Fruit fly (Drosophila melanogaster) whole organism, embryonic: ENCODE measurements around the gene CstF50.

Source experiments
- Abd-B ChIP-seq: fragments of 200-800 bp; sonication (Bioruptor generic); optimal IDR thresholded peaks from 2 replicates; lab custom pipeline; 2018; ENCODE audit warnings: missing biosample characterization, mild to moderate bottlenecking, missing genetic modification characterization, moderate library complexity
- Atf-2 ChIP-seq: fragments of 200-800 bp; sonication (Bioruptor generic); optimal IDR thresholded peaks from 2 replicates; lab custom pipeline; 2016; ENCODE audit warnings: missing biosample characterization, missing genetic modification characterization
- Blimp-1 ChIP-seq: fragments of 200-800 bp; sonication (Bioruptor generic); optimal IDR thresholded peaks from 3 replicates; lab custom pipeline; 2018; ENCODE audit warnings: missing biosample characterization, missing genetic modification characterization, mild to moderate bottlenecking, moderate library complexity, missing genetic modification reagents
- C15 ChIP-seq: fragments of 200-800 bp; sonication (Bioruptor generic); IDR thresholded peaks from 3 replicates; pipeline ENCODE4 v1.3.6; 2022; ENCODE audit warnings: missing biosample characterization, missing genetic modification characterization
- CG10147 ChIP-seq: fragments of 200-800 bp; sonication (Bioruptor generic); optimal IDR thresholded peaks from 2 replicates; lab custom pipeline; 2019; ENCODE audit warnings: missing biosample characterization, mild to moderate bottlenecking, missing genetic modification characterization, moderate library complexity
- CG10209 ChIP-seq: fragments of 200-800 bp; sonication (Bioruptor generic); optimal IDR thresholded peaks from 3 replicates; lab custom pipeline; 2017; ENCODE audit warnings: missing biosample characterization, mild to moderate bottlenecking, missing genetic modification characterization, missing genetic modification reagents
- CG10321 ChIP-seq: fragments of 200-800 bp; sonication (Bioruptor generic); IDR thresholded peaks from 2 replicates; pipeline ENCODE4 v1.3.6; 2022; ENCODE audit warnings: missing biosample characterization, missing genetic modification characterization
- CG10366 ChIP-seq: fragments of 200-800 bp; sonication (Bioruptor generic); IDR thresholded peaks from 2 replicates; pipeline ENCODE4 v1.3.6; 2022; ENCODE audit warnings: missing biosample characterization, missing genetic modification characterization
- CG10462 ChIP-seq: fragments of 200-800 bp; sonication (Bioruptor generic); optimal IDR thresholded peaks from 2 replicates; lab custom pipeline; 2016; ENCODE audit warnings: missing biosample characterization, missing genetic modification characterization
- CG10565 ChIP-seq: fragments of 200-800 bp; sonication (Bioruptor generic); optimal IDR thresholded peaks from 3 replicates; lab custom pipeline; 2016; ENCODE audit warnings: missing biosample characterization, mild to moderate bottlenecking, missing genetic modification characterization
- CG13775 ChIP-seq: fragments of 200-800 bp; sonication (Bioruptor generic); optimal IDR thresholded peaks from 3 replicates; lab custom pipeline; 2017; ENCODE audit warnings: missing biosample characterization, mild to moderate bottlenecking, missing genetic modification characterization
- CG14014 ChIP-seq: fragments of 200-800 bp; sonication (Bioruptor generic); IDR thresholded peaks from 2 replicates; pipeline ENCODE4 v1.3.6; 2022; ENCODE audit warnings: missing biosample characterization, missing genetic modification characterization
- CG14710 ChIP-seq: fragments of 200-800 bp; sonication (Bioruptor generic); optimal IDR thresholded peaks from 3 replicates; lab custom pipeline; 2019; ENCODE audit warnings: missing biosample characterization, mild to moderate bottlenecking, missing genetic modification characterization, moderate library complexity
- CG15479 ChIP-seq: fragments of 200-800 bp; sonication (Bioruptor generic); optimal IDR thresholded peaks from 3 replicates; lab custom pipeline; 2019; ENCODE audit warnings: missing biosample characterization, mild to moderate bottlenecking, missing genetic modification characterization, moderate library complexity
- CG17361 ChIP-seq: fragments of 200-800 bp; sonication (Bioruptor generic); IDR thresholded peaks from 3 replicates; pipeline ENCODE4 v1.3.6; 2022; ENCODE audit warnings: missing biosample characterization, missing genetic modification characterization
- CG1832 ChIP-seq: fragments of 200-800 bp; sonication (Bioruptor generic); optimal IDR thresholded peaks from 2 replicates; lab custom pipeline; 2017; ENCODE audit warnings: missing biosample characterization, mild to moderate bottlenecking, missing genetic modification characterization, inconsistent platforms
- CG2202 ChIP-seq: fragments of 200-800 bp; sonication (Bioruptor generic); optimal IDR thresholded peaks from 2 replicates; lab custom pipeline; 2018; ENCODE audit warnings: missing biosample characterization, mild to moderate bottlenecking, missing genetic modification characterization
- CG4854 ChIP-seq: fragments of 200-800 bp; sonication (Bioruptor generic); optimal IDR thresholded peaks from 2 replicates; lab custom pipeline; 2016; ENCODE audit warnings: missing biosample characterization, missing genetic modification characterization, inconsistent platforms
- CG5953 ChIP-seq: fragments of 200-800 bp; sonication (Bioruptor generic); IDR thresholded peaks from 2 replicates; pipeline ENCODE4 v1.3.6; 2022; ENCODE audit warnings: missing biosample characterization, missing genetic modification characterization
- CG8089 ChIP-seq: fragments of 200-800 bp; sonication (Bioruptor generic); optimal IDR thresholded peaks from 3 replicates; lab custom pipeline; 2016; ENCODE audit warnings: missing biosample characterization, missing genetic modification characterization
- CG8359 ChIP-seq: fragments of 200-800 bp; sonication (Bioruptor generic); optimal IDR thresholded peaks from 2 replicates; lab custom pipeline; 2017; ENCODE audit warnings: missing biosample characterization, mild to moderate bottlenecking, missing genetic modification characterization, borderline replicate concordance
- CG9727 ChIP-seq: fragments of 200-800 bp; sonication (Bioruptor generic); optimal IDR thresholded peaks from 3 replicates; lab custom pipeline; 2017; ENCODE audit warnings: missing biosample characterization, mild to moderate bottlenecking, missing genetic modification characterization
- Ets65A ChIP-seq: fragments of 200-800 bp; sonication (Bioruptor generic); peaks from one replicate; lab custom pipeline; 2016; ENCODE audit warnings: missing biosample characterization, missing genetic modification characterization
- Gug ChIP-seq: fragments of 200-800 bp; sonication (Bioruptor generic); IDR thresholded peaks from 4 replicates; pipeline ENCODE4 v1.3.6; 2022; ENCODE audit warnings: missing biosample characterization, missing genetic modification characterization
- H2.0 ChIP-seq: fragments of 200-800 bp; sonication (Bioruptor generic); IDR thresholded peaks from 2 replicates; pipeline ENCODE4 v1.3.6; 2022; ENCODE audit warnings: missing biosample characterization, missing genetic modification characterization
- HLHmδ ChIP-seq: fragments of 200-800 bp; sonication (Bioruptor generic); optimal IDR thresholded peaks from 2 replicates; lab custom pipeline; 2018; ENCODE audit warnings: missing biosample characterization, mild to moderate bottlenecking, missing genetic modification characterization, moderate library complexity
- HmgD ChIP-seq: fragments of 200-800 bp; sonication (Bioruptor generic); optimal IDR thresholded peaks from 3 replicates; lab custom pipeline; 2016; ENCODE audit warnings: missing biosample characterization, missing genetic modification characterization
- Hr39 ChIP-seq: fragments of >200 bp; optimal IDR thresholded peaks from 2 replicates; lab custom pipeline; 2017
- Hr51 ChIP-seq, 2 experiments: fragments of 200-800 bp; sonication (Bioruptor generic); optimal IDR thresholded peaks; 2 replicates in 1 of 2; 3 replicates in 1 of 2; lab custom pipeline; 2016 to 2018; ENCODE audit warnings: missing biosample characterization in 2 of 2, missing genetic modification characterization in 2 of 2, mild to moderate bottlenecking in 1 of 2, moderate library complexity in 1 of 2
- Kr ChIP-seq: fragments of 200-800 bp; sonication (Bioruptor generic); optimal IDR thresholded peaks from 2 replicates; lab custom pipeline; 2017; ENCODE audit warnings: missing biosample characterization, mild to moderate bottlenecking, missing genetic modification characterization
- MBD-R2 ChIP-seq: fragments of 200-800 bp; sonication (Bioruptor generic); IDR thresholded peaks from 2 replicates; pipeline ENCODE4 v1.3.6; 2022; ENCODE audit warnings: missing biosample characterization, missing genetic modification characterization
- Max ChIP-seq: fragments of 200-800 bp; sonication (Bioruptor generic); optimal IDR thresholded peaks from 2 replicates; lab custom pipeline; 2016; ENCODE audit warnings: missing biosample characterization, mild to moderate bottlenecking, missing genetic modification characterization
- Med ChIP-seq: fragments of 200-800 bp; sonication (Bioruptor generic); peaks from one replicate; lab custom pipeline; 2016; ENCODE audit warnings: missing biosample characterization, missing genetic modification characterization, mild to moderate bottlenecking, inconsistent platforms, moderate library complexity
- Pdp1 ChIP-seq, 2 experiments: fragments of 200-800 bp; sonication (Bioruptor generic); optimal IDR thresholded peaks; 3 replicates each; lab custom pipeline; 2016; ENCODE audit warnings: missing biosample characterization in 2 of 2, missing genetic modification characterization in 2 of 2, mild to moderate bottlenecking in 1 of 2, moderate library complexity in 1 of 2
- ac ChIP-seq: fragments of 200-800 bp; sonication (Bioruptor generic); optimal IDR thresholded peaks from 3 replicates; lab custom pipeline; 2017; ENCODE audit warnings: missing biosample characterization, mild to moderate bottlenecking, missing genetic modification characterization
- ara ChIP-seq: fragments of 200-800 bp; sonication (Bioruptor generic); IDR thresholded peaks from 2 replicates; pipeline ENCODE4 v1.3.6; 2022; ENCODE audit warnings: missing biosample characterization, missing genetic modification characterization
- ase ChIP-seq: fragments of 200-800 bp; sonication (Bioruptor generic); IDR thresholded peaks from 3 replicates; pipeline ENCODE4 v1.3.6; 2022; ENCODE audit warnings: missing biosample characterization, missing genetic modification characterization
- az2 ChIP-seq: fragments of 200-800 bp; sonication (Bioruptor generic); optimal IDR thresholded peaks from 3 replicates; lab custom pipeline; 2016; ENCODE audit warnings: missing biosample characterization, missing genetic modification characterization
- ems ChIP-seq: fragments of 200-800 bp; sonication (Bioruptor generic); optimal IDR thresholded peaks from 3 replicates; lab custom pipeline; 2016; ENCODE audit warnings: missing biosample characterization, missing genetic modification characterization
- en ChIP-seq: fragments of 200-800 bp; sonication (Bioruptor generic); optimal IDR thresholded peaks from 2 replicates; lab custom pipeline; 2016; ENCODE audit warnings: missing biosample characterization, missing genetic modification characterization
- eyg ChIP-seq: fragments of 200-800 bp; sonication (Bioruptor generic); optimal IDR thresholded peaks from 3 replicates; lab custom pipeline; 2016; ENCODE audit warnings: missing biosample characterization, missing genetic modification characterization
- hb ChIP-seq: fragments of 200-800 bp; sonication (Bioruptor generic); IDR thresholded peaks from 3 replicates; pipeline ENCODE4 v1.3.6; 2022; ENCODE audit warnings: missing biosample characterization, missing genetic modification characterization; ENCODE audit not compliant: partially characterized antibody
- phol ChIP-seq: fragments of 200-800 bp; sonication (Bioruptor generic); optimal IDR thresholded peaks from 3 replicates; lab custom pipeline; 2018; ENCODE audit warnings: missing biosample characterization, mild to moderate bottlenecking, missing genetic modification characterization, moderate library complexity
- sisA ChIP-seq: fragments of 200-800 bp; sonication (Bioruptor generic); IDR thresholded peaks from 2 replicates; pipeline ENCODE4 v1.3.6; 2022; ENCODE audit warnings: missing biosample characterization, missing genetic modification characterization
- tll ChIP-seq, 2 experiments: fragments of 200-800 bp in 1 of 2; fragments of >200 bp in 1 of 2; sonication (Bioruptor generic) in 1 of 2; optimal IDR thresholded peaks; 2 replicates each; lab custom pipeline; 2017 to 2019; ENCODE audit warnings: missing biosample characterization in 2 of 2, missing genetic modification characterization in 2 of 2, mild to moderate bottlenecking in 1 of 2, moderate library complexity in 1 of 2
- trh ChIP-seq: fragments of 200-800 bp; sonication (Bioruptor generic); optimal IDR thresholded peaks from 2 replicates; lab custom pipeline; 2016; ENCODE audit warnings: missing biosample characterization, missing genetic modification characterization
- tup ChIP-seq: fragments of 200-800 bp; sonication (Bioruptor generic); optimal IDR thresholded peaks from 2 replicates; lab custom pipeline; 2016; ENCODE audit warnings: missing biosample characterization, mild to moderate bottlenecking, missing genetic modification characterization, moderate library complexity
- zfh2 ChIP-seq: fragments of 200-800 bp; sonication (Bioruptor generic); optimal IDR thresholded peaks from 2 replicates; lab custom pipeline; 2016; ENCODE audit warnings: missing biosample characterization, missing genetic modification characterization

CstF50 gene

dm6 chr3R:31698143-31698776, 38.5 kb downstream of the CstF50 start (continued):
- peak; percentile 24 for TF ChIP-seq Med (GFP tag; lab: Kevin White, UChicago)
- no peak for TF ChIP-seq Gug (GFP tag; lab: Robert Waterston, UW)
- TF ChIP-seq phol (tag; lab: Kevin White, UChicago) = peak; percentile 16
- no peak for TF ChIP-seq CG5953 (GFP tag; lab: Robert Waterston, UW)
- no peak for TF ChIP-seq en (GFP tag; lab: Kevin White, UChicago)
- TF ChIP-seq Abd-B (GFP tag; lab: Kevin White, UChicago) = no peak
- TF ChIP-seq Pdp1 (GFP tag; optimal IDR thresholded peaks at IDR 0.05; lab: Kevin White, UChicago) = no peak
- no peak for TF ChIP-seq Hr51 (GFP tag; optimal IDR thresholded peaks at IDR 0.05; lab: Kevin White, UChicago)
- no peak for TF ChIP-seq MBD-R2 (GFP tag; lab: Robert Waterston, UW)
- TF ChIP-seq CG10366 (GFP tag; lab: Robert Waterston, UW) = no peak
- TF ChIP-seq CG14710 (tag; lab: Kevin White, UChicago) = peak; percentile 10
- no peak for TF ChIP-seq Max (GFP tag; lab: Kevin White, UChicago)
- TF ChIP-seq CG17361 (GFP tag; lab: Robert Waterston, UW) = 0 out of 3 replicates have a peak, but pooled peaks have one; percentile 22
- no peak for TF ChIP-seq CG4854 (GFP tag; lab: Kevin White, UChicago)
- TF ChIP-seq CG10565 = no peak
- TF ChIP-seq az2 (GFP tag; lab: Kevin White, UChicago) = peak; percentile 4
- TF ChIP-seq ara (GFP tag; lab: Robert Waterston, UW) = peak; percentile 55; the same call in 1 of the 2 replicates
- no peak for TF ChIP-seq trh (GFP tag; lab: Kevin White, UChicago)

- TF ChIP-seq Hr39 (lab: Kevin White, UChicago) = no peak
- peak; percentile 9 for TF ChIP-seq Kr (GFP tag; lab: Kevin White, UChicago)
- no peak for TF ChIP-seq CG10147 (GFP tag; lab: Kevin White, UChicago)
- TF ChIP-seq tll (GFP tag; optimal IDR thresholded peaks at IDR 0.05; lab: Kevin White, UChicago) = peak in 1 of 2 experiments; percentile 68
- TF ChIP-seq hb (GFP tag; lab: Robert Waterston, UW) = no peak
- TF ChIP-seq tup = no peak
- peak; percentile 50 for TF ChIP-seq ac (GFP tag; lab: Kevin White, UChicago)
Measured at dm6 chr3R:31697606-31698005, 39.2 kb downstream of the CstF50 start.

- peak; percentile 11 for TF ChIP-seq CG10209 (GFP tag; lab: Kevin White, UChicago)
- no peak for TF ChIP-seq HmgD (GFP tag; lab: Kevin White, UChicago)
- TF ChIP-seq eyg (GFP tag; lab: Kevin White, UChicago) = no peak
- no peak for TF ChIP-seq ems
- TF ChIP-seq CG8359 (GFP tag; lab: Kevin White, UChicago) = no peak
- TF ChIP-seq CG8089 (GFP tag; lab: Kevin White, UChicago) = peak; percentile 9
- no peak for TF ChIP-seq zfh2 (GFP tag; lab: Kevin White, UChicago)
- TF ChIP-seq Atf-2 (GFP tag; lab: Kevin White, UChicago) = no peak
- TF ChIP-seq CG9727 (GFP tag; lab: Kevin White, UChicago) = peak; percentile 16
- no peak for TF ChIP-seq CG1832 (GFP tag; lab: Kevin White, UChicago)
- TF ChIP-seq Ets65A (GFP tag; lab: Kevin White, UChicago) = peak; percentile 54
- TF ChIP-seq sisA (GFP tag; lab: Robert Waterston, UW) = peak; percentile 33; the same call in 1 of the 2 replicates
- TF ChIP-seq CG2202 (tag; lab: Kevin White, UChicago) = peak; percentile 15
- no peak for TF ChIP-seq CG14014 (GFP tag; lab: Robert Waterston, UW)
- no peak for TF ChIP-seq CG10366 (GFP tag; lab: Robert Waterston, UW)
- no peak for TF ChIP-seq CG10462 (GFP tag; lab: Kevin White, UChicago)
- TF ChIP-seq CG15479 (GFP tag; lab: Kevin White, UChicago) = no peak
- no peak for TF ChIP-seq CG13775
- no peak for TF ChIP-seq HLHmδ
- TF ChIP-seq C15 (GFP tag; lab: Robert Waterston, UW) = no peak
- TF ChIP-seq ase (GFP tag; lab: Robert Waterston, UW) = no peak
- TF ChIP-seq Blimp-1 (GFP tag; lab: Kevin White, UChicago) = peak; percentile 23
- no peak for TF ChIP-seq H2.0 (GFP tag; lab: Robert Waterston, UW)
- TF ChIP-seq CG10321 (GFP tag; lab: Robert Waterston, UW) = no peak
Measured at dm6 chr3R:31696664-31697063, 40.1 kb downstream of the CstF50 start.
